Worm (Caenorhabditis elegans) whole organism, young adult: ENCODE data around the gene dmsr-9.

Experiments used
- ceh-27 ChIP-seq: fragments of 200-800 bp; sonication (Bioruptor generic); optimal IDR thresholded peaks from 2 replicates; lab custom pipeline; 2018; ENCODE audit warnings: mild to moderate bottlenecking, missing genetic modification characterization, moderate library complexity, missing compliant biosample characterization
- hsf-1 ChIP-seq: fragments of 200-800 bp; sonication (Bioruptor generic); IDR thresholded peaks from 2 replicates; pipeline ENCODE4 v1.3.6; 2022; ENCODE audit warnings: missing genetic modification reagents, missing genetic modification characterization, missing compliant biosample characterization
- nfya-2 ChIP-seq: fragments of 200-800 bp; sonication (Bioruptor generic); IDR thresholded peaks from 2 replicates; pipeline ENCODE4 v1.3.6; 2022; ENCODE audit warnings: missing genetic modification reagents, missing genetic modification characterization, missing compliant biosample characterization
- zfh-2 ChIP-seq: fragments of 200-800 bp; sonication (Bioruptor generic); conservative IDR thresholded peaks from 2 replicates; pipeline ENCODE4 v1.3.6; 2022; ENCODE audit warnings: missing genetic modification reagents, missing genetic modification characterization, missing compliant biosample characterization

Gene dmsr-9

DNA sequence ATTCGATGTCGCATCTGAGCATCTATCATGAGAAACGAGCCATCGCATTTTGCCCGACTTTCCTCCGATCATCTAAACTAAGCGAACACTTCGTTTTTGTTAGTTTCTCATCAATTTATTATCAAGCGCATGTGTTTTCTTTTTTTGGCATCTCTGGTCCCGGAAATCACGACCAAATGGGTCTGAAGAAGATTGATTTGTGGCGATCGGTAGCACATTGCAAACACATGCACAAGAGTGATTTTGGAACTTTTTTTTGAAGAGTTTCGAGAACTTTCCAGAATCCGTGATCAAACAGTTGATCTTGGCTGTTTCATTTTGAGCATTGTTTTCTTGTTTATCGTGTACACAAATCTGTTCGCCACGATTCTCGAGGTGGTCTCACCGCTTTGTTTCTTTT is 46.2 kb downstream of the dmsr-9 start:
- peak; percentile 21; the same call in 1 of the 2 replicates for TF ChIP-seq hsf-1
- TF ChIP-seq ceh-27 (GFP tag; lab: Kevin White, UChicago): no peak
- TF ChIP-seq, all 124 proteins: peak for 1

- TF ChIP-seq zfh-2 (GFP tag; lab: Robert Waterston, UW) (peak; percentile 58), nfya-2 (GFP tag; lab: Robert Waterston, UW) (no peak)
These were observed 47.9 kb downstream of the dmsr-9 start for ce11 chrV:6751493-6752100.
